Fruit fly (Drosophila melanogaster) whole organism, prepupa: Measurements from ENCODE around the gene Mps1.

Experiments
- CG34406 ChIP-seq: fragments of 200-800 bp; sonication (Bioruptor generic); optimal IDR thresholded peaks from 3 replicates; lab custom pipeline; 2016; ENCODE audit warnings: missing biosample characterization, missing genetic modification characterization
- Lpt ChIP-seq: fragments of 200-800 bp; sonication (Bioruptor generic); optimal IDR thresholded peaks from 3 replicates; lab custom pipeline; 2016; ENCODE audit warnings: missing biosample characterization, missing genetic modification characterization

DNA sequence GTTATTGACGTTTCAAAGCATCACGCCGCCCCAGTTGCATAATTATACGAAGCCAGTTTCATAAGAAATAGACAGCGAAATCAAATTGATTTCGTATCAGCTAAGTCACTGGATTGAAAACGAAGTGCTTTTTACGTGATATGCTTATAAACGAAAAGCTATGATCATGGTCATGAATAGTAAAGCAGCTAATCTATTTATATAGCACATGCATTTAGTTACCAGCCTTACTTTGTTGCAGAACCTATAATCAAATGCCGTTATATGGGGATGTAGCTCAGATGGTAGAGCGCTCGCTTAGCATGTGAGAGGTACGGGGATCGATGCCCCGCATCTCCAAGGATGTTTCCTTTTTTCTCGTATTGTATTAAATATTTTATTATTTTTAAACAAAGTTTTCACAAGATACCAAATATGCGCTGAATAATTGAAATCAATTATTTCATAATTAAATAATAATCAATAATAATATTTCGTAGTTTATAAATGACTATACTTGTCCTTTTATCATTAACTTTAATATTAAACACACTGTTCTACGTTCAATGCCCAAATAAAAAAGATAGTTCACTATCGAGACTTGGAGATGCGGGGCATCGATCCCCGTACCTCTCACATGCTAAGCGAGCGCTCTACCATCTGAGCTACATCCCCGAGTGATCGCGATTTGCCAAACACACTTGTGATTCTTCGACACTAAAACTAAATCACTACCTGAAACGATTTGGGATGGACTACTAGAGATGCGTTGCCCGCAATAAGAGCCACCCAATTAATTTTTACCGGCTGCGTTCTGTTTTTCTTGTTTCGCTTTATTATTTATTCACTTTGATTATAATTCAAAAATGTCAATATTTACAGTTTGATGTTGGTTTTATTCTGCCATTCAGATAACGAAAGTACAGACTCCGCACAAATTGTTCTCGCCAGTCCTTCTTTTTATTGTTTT is 24.7 kb upstream of the Mps1 start:
- TF ChIP-seq CG34406 (no peak), Lpt (GFP tag; lab: Kevin White, UChicago) (no peak)
